Fruit fly (Drosophila melanogaster) Kc167 (cell line): ENCODE data around the gene CG13653.

ENCODE experiments used
- Sin3A ChIP-seq: fragments of >200 bp; optimal IDR thresholded peaks from 2 replicates; lab custom pipeline; 2018; ENCODE audit warnings: missing external identifiers
- psq ChIP-seq: fragments of >200 bp; optimal IDR thresholded peaks from 2 replicates; lab custom pipeline; 2017; ENCODE audit warnings: missing external identifiers

DNA sequence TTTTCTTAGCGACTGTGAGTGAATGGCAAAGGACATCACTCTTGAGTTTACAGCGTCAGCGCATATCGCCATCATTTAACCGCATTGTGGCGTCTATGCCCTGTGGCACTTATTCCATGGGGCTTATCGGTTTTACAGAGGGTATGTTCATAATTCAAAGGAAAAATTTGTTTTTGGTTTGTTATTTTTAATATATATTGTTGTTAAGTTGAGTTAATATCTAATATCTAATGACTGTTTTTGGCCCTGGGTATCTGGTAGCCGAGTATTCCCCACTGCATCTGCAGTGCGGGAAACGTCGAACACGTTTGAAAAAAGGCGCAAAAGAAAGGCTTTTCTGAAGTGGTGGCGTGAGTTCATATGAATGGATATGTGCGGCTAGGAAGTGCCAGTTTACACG lies 16.8 kb upstream of the CG13653 start:
- TF ChIP-seq Sin3A (lab: Kevin White, UChicago) (no peak), psq (lab: Kevin White, UChicago) (no peak)
